Fruit fly (Drosophila melanogaster) whole organism, embryonic: Measurements from ENCODE around the gene mahe.
A peak's percentile ranks its signal among the peaks of the same experiment; 100 is the strongest.

ENCODE experiments used
- Adf1 ChIP-seq: fragments of 200-800 bp; sonication (Bioruptor generic); IDR thresholded peaks from 2 replicates; pipeline ENCODE4 v1.3.6; 2022; ENCODE audit warnings: missing biosample characterization, missing genetic modification characterization
- Atf-2 ChIP-seq: fragments of 200-800 bp; sonication (Bioruptor generic); optimal IDR thresholded peaks from 2 replicates; lab custom pipeline; 2016; ENCODE audit warnings: missing biosample characterization, missing genetic modification characterization
- Bgb ChIP-seq: fragments of 200-800 bp; sonication (Bioruptor generic); IDR thresholded peaks from 2 replicates; pipeline ENCODE4 v1.3.6; 2022; ENCODE audit warnings: missing biosample characterization, missing genetic modification characterization; ENCODE audit not compliant: partially characterized antibody
- C15 ChIP-seq: fragments of 200-800 bp; sonication (Bioruptor generic); IDR thresholded peaks from 3 replicates; pipeline ENCODE4 v1.3.6; 2022; ENCODE audit warnings: missing biosample characterization, missing genetic modification characterization
- CG10565 ChIP-seq: fragments of 200-800 bp; sonication (Bioruptor generic); optimal IDR thresholded peaks from 3 replicates; lab custom pipeline; 2016; ENCODE audit warnings: missing biosample characterization, mild to moderate bottlenecking, missing genetic modification characterization
- CG11723 ChIP-seq: fragments of 200-800 bp; sonication (Bioruptor generic); optimal IDR thresholded peaks from 2 replicates; lab custom pipeline; 2017; ENCODE audit warnings: missing biosample characterization, mild to moderate bottlenecking, missing genetic modification characterization
- CG12155 ChIP-seq: fragments of 200-800 bp; sonication (Bioruptor generic); optimal IDR thresholded peaks from 3 replicates; lab custom pipeline; 2016; ENCODE audit warnings: missing biosample characterization, missing genetic modification characterization
- CG13624 ChIP-seq: fragments of 200-800 bp; sonication (Bioruptor generic); optimal IDR thresholded peaks from 2 replicates; lab custom pipeline; 2016; ENCODE audit warnings: missing biosample characterization, missing genetic modification characterization
- CG13894 ChIP-seq: fragments of 200-800 bp; sonication (Bioruptor generic); optimal IDR thresholded peaks from 3 replicates; lab custom pipeline; 2018; ENCODE audit warnings: missing biosample characterization, mild to moderate bottlenecking, missing genetic modification characterization, moderate library complexity
- CG14860 ChIP-seq: fragments of 200-800 bp; sonication (Bioruptor generic); IDR thresholded peaks from 3 replicates; pipeline ENCODE4 v1.3.6; 2022; ENCODE audit warnings: missing biosample characterization, missing genetic modification characterization; ENCODE audit not compliant: partially characterized antibody
- CG15696 ChIP-seq: fragments of 200-800 bp; sonication (Bioruptor generic); optimal IDR thresholded peaks from 2 replicates; lab custom pipeline; 2019; ENCODE audit warnings: missing biosample characterization, mild to moderate bottlenecking, missing genetic modification characterization, moderate library complexity
- CG16779 ChIP-seq: fragments of 200-800 bp; sonication (Bioruptor generic); IDR thresholded peaks from 2 replicates; pipeline ENCODE4 v1.3.6; 2022; ENCODE audit warnings: missing biosample characterization, missing genetic modification characterization
- CG17802 ChIP-seq: fragments of 200-800 bp; sonication (Bioruptor generic); optimal IDR thresholded peaks from 2 replicates; lab custom pipeline; 2018; ENCODE audit warnings: missing biosample characterization, mild to moderate bottlenecking, missing genetic modification characterization, moderate library complexity
- CG2120 ChIP-seq: fragments of 200-800 bp; sonication (Bioruptor generic); optimal IDR thresholded peaks from 3 replicates; lab custom pipeline; 2016; ENCODE audit warnings: missing biosample characterization, missing genetic modification characterization
- CG2875 ChIP-seq: fragments of 200-800 bp; sonication (Bioruptor generic); optimal IDR thresholded peaks from 2 replicates; lab custom pipeline; 2017; ENCODE audit warnings: missing biosample characterization, mild to moderate bottlenecking, missing genetic modification characterization, missing genetic modification reagents
- CG32772 ChIP-seq: fragments of 200-800 bp; sonication (Bioruptor generic); IDR thresholded peaks from 2 replicates; pipeline ENCODE4 v1.3.6; 2022; ENCODE audit warnings: missing biosample characterization, missing genetic modification characterization
- CG4424 ChIP-seq: fragments of 200-800 bp; sonication (Bioruptor generic); optimal IDR thresholded peaks from 3 replicates; lab custom pipeline; 2016; ENCODE audit warnings: missing biosample characterization, missing genetic modification characterization
- CG5245 ChIP-seq: fragments of 200-800 bp; sonication (Bioruptor generic); optimal IDR thresholded peaks from 3 replicates; lab custom pipeline; 2016; ENCODE audit warnings: missing biosample characterization, missing genetic modification characterization
- CG5953 ChIP-seq: fragments of 200-800 bp; sonication (Bioruptor generic); IDR thresholded peaks from 2 replicates; pipeline ENCODE4 v1.3.6; 2022; ENCODE audit warnings: missing biosample characterization, missing genetic modification characterization
- CG6272 ChIP-seq: fragments of 200-800 bp; sonication (Bioruptor generic); IDR thresholded peaks from 2 replicates; pipeline ENCODE4 v1.3.6; 2022; ENCODE audit warnings: missing biosample characterization, missing genetic modification characterization
- CG8089 ChIP-seq: fragments of 200-800 bp; sonication (Bioruptor generic); optimal IDR thresholded peaks from 3 replicates; lab custom pipeline; 2016; ENCODE audit warnings: missing biosample characterization, missing genetic modification characterization
- CkIIα-i1 ChIP-seq: fragments of 200-800 bp; sonication (Bioruptor generic); IDR thresholded peaks from 2 replicates; pipeline ENCODE4 v1.3.6; 2022; ENCODE audit warnings: missing biosample characterization, missing genetic modification characterization
- D19B ChIP-seq: fragments of 200-800 bp; sonication (Bioruptor generic); optimal IDR thresholded peaks from 2 replicates; lab custom pipeline; 2017; ENCODE audit warnings: missing biosample characterization, mild to moderate bottlenecking, missing genetic modification characterization
- Dfd ChIP-seq, 2 experiments: fragments of >200 bp; optimal IDR thresholded peaks; 2 replicates each; lab custom pipeline; 2017; ENCODE audit warnings: missing biosample characterization in 2 of 2, missing genetic modification characterization in 2 of 2
- HLH4C ChIP-seq: fragments of 200-800 bp; sonication (Bioruptor generic); IDR thresholded peaks from 3 replicates; pipeline ENCODE4 v1.3.6; 2022; ENCODE audit warnings: missing biosample characterization, missing genetic modification characterization; ENCODE audit not compliant: partially characterized antibody
- NK7.1 ChIP-seq: fragments of 200-800 bp; sonication (Bioruptor generic); optimal IDR thresholded peaks from 3 replicates; lab custom pipeline; 2016; ENCODE audit warnings: missing biosample characterization, missing genetic modification characterization
- Rx ChIP-seq: fragments of 200-800 bp; sonication (Bioruptor generic); IDR thresholded peaks from 2 replicates; pipeline ENCODE4 v1.3.6; 2022; ENCODE audit warnings: missing biosample characterization, missing genetic modification characterization
- Sox102F ChIP-seq: fragments of 200-800 bp; sonication (Bioruptor generic); optimal IDR thresholded peaks from 2 replicates; lab custom pipeline; 2018; ENCODE audit warnings: missing biosample characterization, mild to moderate bottlenecking, missing genetic modification characterization, moderate library complexity
- Taf1 ChIP-seq: fragments of 200-800 bp; sonication (Bioruptor generic); IDR thresholded peaks from 2 replicates; pipeline ENCODE4 v1.3.6; 2022; ENCODE audit warnings: missing biosample characterization, missing genetic modification characterization
- bcd ChIP-seq: fragments of 200-800 bp; sonication (Bioruptor generic); optimal IDR thresholded peaks from 2 replicates; lab custom pipeline; 2017; ENCODE audit warnings: missing biosample characterization, mild to moderate bottlenecking, missing genetic modification characterization
- br ChIP-seq: fragments of >200 bp; optimal IDR thresholded peaks from 2 replicates; lab custom pipeline; 2017
- danr ChIP-seq: fragments of 200-800 bp; sonication (Bioruptor generic); IDR thresholded peaks from 2 replicates; pipeline ENCODE4 v1.3.6; 2022; ENCODE audit warnings: missing biosample characterization, missing genetic modification characterization
- dm ChIP-seq: fragments of 200-800 bp; sonication (Bioruptor generic); optimal IDR thresholded peaks from 3 replicates; lab custom pipeline; 2016; ENCODE audit warnings: missing biosample characterization, missing genetic modification characterization
- fd64A ChIP-seq: fragments of 200-800 bp; sonication (Bioruptor generic); optimal IDR thresholded peaks from 3 replicates; lab custom pipeline; 2018; ENCODE audit warnings: missing biosample characterization, mild to moderate bottlenecking, missing genetic modification characterization
- grau ChIP-seq: fragments of 200-800 bp; optimal IDR thresholded peaks from 3 replicates; lab custom pipeline; 2019; ENCODE audit warnings: missing biosample characterization, mild to moderate bottlenecking, missing genetic modification characterization, moderate library complexity
- maf-S ChIP-seq: fragments of 200-800 bp; sonication (Bioruptor generic); optimal IDR thresholded peaks from 2 replicates; lab custom pipeline; 2016; ENCODE audit warnings: missing biosample characterization, missing genetic modification characterization
- odd ChIP-seq: fragments of 200-800 bp; sonication (Bioruptor generic); optimal IDR thresholded peaks from 2 replicates; lab custom pipeline; 2017; ENCODE audit warnings: missing biosample characterization, mild to moderate bottlenecking, missing genetic modification characterization
- psq ChIP-seq: fragments of 200-800 bp; sonication (Bioruptor generic); optimal IDR thresholded peaks from 2 replicates; lab custom pipeline; 2017; ENCODE audit warnings: missing biosample characterization, missing genetic modification characterization
- ranshi ChIP-seq: fragments of 200-800 bp; sonication (Bioruptor generic); IDR thresholded peaks from 2 replicates; pipeline ENCODE4 v1.3.6; 2022; ENCODE audit warnings: missing biosample characterization, missing genetic modification characterization
- shn ChIP-seq: fragments of 200-800 bp; sonication (Bioruptor generic); optimal IDR thresholded peaks from 3 replicates; lab custom pipeline; 2016; ENCODE audit warnings: missing biosample characterization, missing genetic modification characterization
- slp2 ChIP-seq: fragments of 200-800 bp; sonication (Bioruptor generic); optimal IDR thresholded peaks from 2 replicates; lab custom pipeline; 2016; ENCODE audit warnings: missing biosample characterization, missing genetic modification characterization
- so ChIP-seq: fragments of 200-800 bp; sonication (Bioruptor generic); IDR thresholded peaks from 3 replicates; pipeline ENCODE4 v1.3.6; 2022; ENCODE audit warnings: missing biosample characterization, missing genetic modification characterization
- sob ChIP-seq: fragments of 200-800 bp; sonication (Bioruptor generic); IDR thresholded peaks from 2 replicates; pipeline ENCODE4 v1.3.6; 2022; ENCODE audit warnings: missing biosample characterization, missing genetic modification characterization
- sr ChIP-seq: fragments of 200-800 bp; sonication (Bioruptor generic); IDR thresholded peaks from 3 replicates; pipeline ENCODE4 v1.3.6; 2022; ENCODE audit warnings: missing biosample characterization, missing genetic modification characterization
- ssp ChIP-seq: fragments of 200-800 bp; sonication (Bioruptor generic); IDR thresholded peaks from 2 replicates; pipeline ENCODE4 v1.3.6; 2022; ENCODE audit warnings: missing biosample characterization, missing genetic modification characterization
- sug ChIP-seq: fragments of 200-800 bp; optimal IDR thresholded peaks from 2 replicates; lab custom pipeline; 2019; ENCODE audit warnings: missing biosample characterization, mild to moderate bottlenecking, missing genetic modification characterization, moderate library complexity
- tin ChIP-seq: fragments of 200-800 bp; sonication (Bioruptor generic); optimal IDR thresholded peaks from 3 replicates; lab custom pipeline; 2016; ENCODE audit warnings: missing biosample characterization, missing genetic modification characterization
- tll ChIP-seq, 2 experiments: fragments of 200-800 bp in 1 of 2; fragments of >200 bp in 1 of 2; sonication (Bioruptor generic) in 1 of 2; optimal IDR thresholded peaks; 2 replicates each; lab custom pipeline; 2017 to 2019; ENCODE audit warnings: missing biosample characterization in 2 of 2, missing genetic modification characterization in 2 of 2, mild to moderate bottlenecking in 1 of 2, moderate library complexity in 1 of 2
- trh ChIP-seq: fragments of 200-800 bp; sonication (Bioruptor generic); optimal IDR thresholded peaks from 2 replicates; lab custom pipeline; 2016; ENCODE audit warnings: missing biosample characterization, missing genetic modification characterization
- wek ChIP-seq: fragments of 200-800 bp; sonication (Bioruptor generic); optimal IDR thresholded peaks from 3 replicates; lab custom pipeline; 2018; ENCODE audit warnings: missing biosample characterization, mild to moderate bottlenecking, missing genetic modification characterization, moderate library complexity
- zfh1 ChIP-seq: fragments of 200-800 bp; sonication (Bioruptor generic); IDR thresholded peaks from 3 replicates; pipeline ENCODE4 v1.3.6; 2022; ENCODE audit warnings: missing biosample characterization, missing genetic modification characterization

mahe gene

DNA sequence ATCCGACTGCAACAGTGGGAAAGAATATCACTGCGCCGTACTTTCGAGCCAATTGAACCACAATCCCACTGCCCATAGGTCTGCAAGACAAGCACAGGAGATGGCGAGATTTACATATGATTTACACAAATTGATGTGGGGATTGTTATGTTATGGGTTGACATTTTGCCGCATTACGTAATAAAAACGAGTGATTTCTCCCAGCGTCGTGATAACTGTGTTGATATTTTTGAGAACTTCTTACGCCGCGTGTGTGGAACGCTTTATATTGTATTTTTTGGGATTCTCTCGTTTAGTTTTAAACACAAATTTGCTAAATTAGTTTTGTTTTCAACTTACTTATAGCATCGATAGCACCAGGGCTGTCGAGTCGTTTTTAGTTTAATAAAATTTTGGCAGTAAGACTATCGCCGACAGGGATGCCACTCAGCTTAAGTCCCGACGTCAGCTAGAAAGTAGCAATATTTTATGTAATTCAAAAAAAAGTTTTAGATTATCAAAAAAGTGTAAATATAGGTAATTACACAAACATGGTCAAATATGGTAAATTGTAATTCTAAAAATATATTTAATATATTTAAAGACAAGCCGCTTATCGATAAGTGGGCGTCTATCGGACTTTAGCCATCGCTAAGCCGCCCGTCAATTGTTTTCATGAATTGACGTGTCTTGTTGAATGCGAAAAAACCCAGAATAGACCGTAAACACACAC, 37.6 kb downstream of the mahe start, which contains the start of the genes CG45089, ND-MNLL and p115 (continued):
- TF ChIP-seq CG32772 (peak; percentile 39; the same call in 1 of the 2 replicates), CkIIα-i1 (GFP tag; lab: Robert Waterston, UW) (no peak), zfh1 (peak; percentile 55; the same call in 1 of the 3 replicates), Adf1 (GFP tag; lab: Robert Waterston, UW) (peak; percentile 23; the same call in 1 of the 2 replicates), CG17802 (tag; lab: Kevin White, UChicago) (no peak), br (lab: Kevin White, UChicago) (no peak), CG12155 (GFP tag; lab: Kevin White, UChicago) (peak; percentile 66), CG13894 (tag; lab: Kevin White, UChicago) (peak; percentile 72), C15 (GFP tag; lab: Robert Waterston, UW) (no peak), tin (peak; percentile 57), dm (GFP tag; lab: Kevin White, UChicago) (peak; percentile 14), Bgb (GFP tag; lab: Robert Waterston, UW) (peak; percentile 42), CG8089 (no peak), CG13624 (GFP tag; lab: Kevin White, UChicago) (peak; percentile 53), shn (GFP tag; lab: Kevin White, UChicago) (peak; percentile 14), slp2 (GFP tag; lab: Kevin White, UChicago) (no peak), Taf1 (no peak), ranshi (GFP tag; lab: Robert Waterston, UW) (no peak), Sox102F (peak; percentile 55), CG14860 (GFP tag; lab: Robert Waterston, UW) (peak; percentile 61; the same call in 2 of the 3 replicates), NK7.1 (GFP tag; lab: Kevin White, UChicago) (no peak), psq (GFP tag; lab: Kevin White, UChicago) (no peak), sug (tag; lab: Kevin White, UChicago) (peak; percentile 65), CG16779 (no peak), ssp (GFP tag; lab: Robert Waterston, UW) (peak; percentile 55), CG10565 (GFP tag; lab: Kevin White, UChicago) (no peak), CG2875 (no peak), HLH4C (GFP tag; lab: Robert Waterston, UW) (peak; percentile 45), CG11723 (GFP tag; lab: Kevin White, UChicago) (no peak), CG6272 (GFP tag; lab: Robert Waterston, UW) (peak; percentile 42; the same call in 1 of the 2 replicates), CG15696 (tag; lab: Kevin White, UChicago) (peak; percentile 73), so (GFP tag; lab: Robert Waterston, UW) (no peak), odd (GFP tag; lab: Kevin White, UChicago) (no peak), bcd (GFP tag; lab: Kevin White, UChicago) (peak; percentile 35), D19B (GFP tag; lab: Kevin White, UChicago) (no peak), CG2120 (GFP tag; lab: Kevin White, UChicago) (peak; percentile 71), sr (GFP tag; lab: Robert Waterston, UW) (no peak), grau (tag; lab: Kevin White, UChicago) (peak; percentile 61), danr (GFP tag; lab: Robert Waterston, UW) (no peak), wek (GFP tag; lab: Kevin White, UChicago) (no peak), fd64A (GFP tag; lab: Kevin White, UChicago) (no peak), trh (no peak), Dfd (GFP tag; optimal IDR thresholded peaks at IDR 0.05; lab: Kevin White, UChicago) (no peak), CG4424 (GFP tag; lab: Kevin White, UChicago) (peak; percentile 62), CG5953 (GFP tag; lab: Robert Waterston, UW) (no peak), tll (GFP tag; optimal IDR thresholded peaks at IDR 0.05; lab: Kevin White, UChicago) (no peak), CG5245 (GFP tag; lab: Kevin White, UChicago) (peak; percentile 15), sob (GFP tag; lab: Robert Waterston, UW) (peak; percentile 73), Rx (GFP tag; lab: Robert Waterston, UW) (0 out of 2 replicates have a peak, but pooled peaks have one; percentile 3), maf-S (GFP tag; lab: Kevin White, UChicago) (no peak), Atf-2 (GFP tag; lab: Kevin White, UChicago) (no peak)
